Fruit fly (Drosophila melanogaster): ENCODE data around the gene Sdic2.
"Not testable (repeated sequence)": the region's sequence is repeated elsewhere in the genome, so short reads cannot be mapped to it uniquely, and the experiment has no call there.

Gene Sdic2

DNA sequence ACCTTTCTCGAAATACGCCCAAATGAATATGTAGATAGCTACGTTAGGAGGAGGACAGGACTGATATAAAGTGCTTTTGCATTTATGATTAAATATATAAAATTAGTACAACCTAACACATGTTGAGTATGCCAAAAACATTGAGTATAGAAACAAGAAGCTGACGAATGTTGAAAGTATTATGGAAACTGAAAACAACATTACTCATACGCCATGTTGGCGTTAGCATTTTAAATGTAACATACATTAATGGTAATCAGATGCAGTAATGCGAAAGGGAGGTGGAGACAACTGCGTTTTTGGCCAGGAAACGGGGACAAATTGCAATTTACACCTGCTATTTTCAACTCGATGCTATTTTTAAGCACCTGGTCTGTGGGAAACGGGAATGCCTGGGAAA is 27.8 kb downstream of the Sdic2 start:
- no peak for TF ChIP-seq CG17801 (GFP tag; optimal IDR thresholded peaks at IDR 0.05; ENCODE audit: partially characterized antibody)

DNA sequence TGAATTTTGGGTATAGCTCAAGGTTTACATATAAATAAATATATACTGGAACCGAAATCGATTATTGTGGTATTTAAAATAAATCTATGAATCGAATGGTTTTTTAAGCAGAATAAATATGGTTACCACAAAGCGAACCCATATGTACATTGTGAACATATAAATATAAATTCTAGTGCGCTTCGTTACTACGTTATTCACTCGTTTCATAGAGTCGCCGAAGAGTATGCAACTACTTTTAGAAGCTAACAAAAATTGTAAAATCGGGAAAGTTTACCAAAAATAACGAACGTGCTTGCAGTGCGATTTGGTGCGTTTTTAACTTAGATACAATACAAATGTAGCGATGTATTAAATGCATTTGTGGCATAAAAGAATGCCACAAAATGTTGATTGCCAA is 30.3 kb downstream of the Sdic2 start:
- TF ChIP-seq CG17801 (GFP tag; optimal IDR thresholded peaks at IDR 0.05; ENCODE audit: partially characterized antibody), result no peak

DNA sequence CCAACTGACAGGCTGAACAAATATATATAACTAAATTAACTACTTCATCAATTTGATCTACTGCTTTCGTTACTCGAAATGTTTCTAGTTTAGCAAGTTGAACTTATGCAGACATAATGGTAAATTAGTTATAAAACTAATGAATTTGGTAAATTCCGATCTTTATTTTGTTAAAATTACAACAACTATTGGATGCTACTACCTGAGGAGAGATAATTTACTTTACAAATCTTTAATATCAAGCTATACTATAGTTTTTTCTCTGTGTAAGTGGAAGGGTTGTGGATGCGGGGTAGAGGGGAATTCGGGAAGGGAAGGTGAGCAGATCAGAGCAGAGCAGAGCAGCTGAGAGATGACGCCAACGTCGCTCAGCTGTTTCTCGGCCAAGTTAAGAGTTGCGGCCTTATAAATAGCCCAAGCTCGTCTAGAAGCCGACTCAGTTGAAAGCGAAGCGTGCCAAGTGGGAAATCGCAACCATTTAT is 38.6 kb downstream of the Sdic2 start, which contains the start of gene aspr:
aspr (plus strand) TSS at position 432 of the 482 bp plus-strand sequence.
- TF ChIP-seq CG17801 (GFP tag; optimal IDR thresholded peaks at IDR 0.05; ENCODE audit: partially characterized antibody), result no peak

dm6 chrX:20143088-20143487 is 43.2 kb downstream of the Sdic2 start, which contains the start of gene Or19a:
Gene Or19a, minus strand, starts transcription at chrX:20143188.
- TF ChIP-seq CG17801 (GFP tag; optimal IDR thresholded peaks at IDR 0.05; ENCODE audit: partially characterized antibody), result not testable (repeated sequence)

- TF ChIP-seq CG17801 (GFP tag; optimal IDR thresholded peaks at IDR 0.05; ENCODE audit: partially characterized antibody), result no peak
These were observed 45.6 kb downstream of the Sdic2 start, which contains the start of gene CG34332 for dm6 chrX:20140710-20141109. Gene CG34332, plus strand, starts transcription at chrX:20141010.

DNA sequence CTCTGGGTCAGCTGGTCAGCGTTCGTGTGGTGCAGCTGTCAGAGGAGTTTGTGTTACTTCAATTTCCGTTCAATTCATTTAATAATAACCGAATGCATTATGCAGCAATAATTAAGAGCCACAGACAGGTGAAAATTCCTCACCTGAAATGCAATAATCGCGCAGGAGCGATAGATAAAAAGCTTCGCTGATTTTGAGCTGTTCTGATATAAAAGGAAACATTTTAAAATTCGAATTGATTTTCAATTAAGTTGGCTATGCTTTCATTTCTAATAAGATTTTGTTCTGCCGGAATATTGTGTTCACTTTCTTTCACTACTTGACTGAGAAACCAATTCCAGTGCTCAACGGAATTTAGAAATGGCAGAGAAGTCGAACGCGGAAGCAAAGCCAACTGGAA is 46.8 kb downstream of the Sdic2 start, which contains the start of gene CG42583:
CG42583 (plus strand) TSS at position 301 of the 400 bp plus-strand sequence.
- no peak for TF ChIP-seq CG17801 (GFP tag; optimal IDR thresholded peaks at IDR 0.05; ENCODE audit: partially characterized antibody)

- TF ChIP-seq CG17801 (GFP tag; optimal IDR thresholded peaks at IDR 0.05; ENCODE audit: partially characterized antibody), result no peak
These were observed 52.9 kb downstream of the Sdic2 start, which contains the start of gene CG15322 for dm6 chrX:20133432-20133831. Gene CG15322, plus strand, starts transcription at chrX:20133579.

Measured in ovary, adult (tissue).